Worm (Caenorhabditis elegans) whole organism, L3 larva: ENCODE data around the gene mig-10.

Experiments
- ama-1 ChIP-seq: fragments of 150-350 bp; optimal IDR thresholded peaks from 2 replicates; lab custom pipeline; 2018
- egl-27 ChIP-seq: sonication (generic microtip); optimal IDR thresholded peaks from 4 replicates; lab custom pipeline; 2017; ENCODE audit warnings: missing biosample characterization, missing genetic modification reagents, missing genetic modification characterization
- nhr-11 ChIP-seq: fragments of 150-350 bp; optimal IDR thresholded peaks from 2 replicates; lab custom pipeline; 2014; ENCODE audit warnings: missing biosample characterization, missing genetic modification characterization
- nhr-76 ChIP-seq: fragments of 150-350 bp; sonication (generic microtip); optimal IDR thresholded peaks from 5 replicates; lab custom pipeline; 2014; ENCODE audit warnings: missing biosample characterization, missing genetic modification characterization

ce11 chrIII:8286003-8286402, 7.1 kb downstream of the mig-10 start:
- TF ChIP-seq ama-1 (lab: Kevin White, UChicago) (no peak), nhr-11 (tag; lab: Kevin White, UChicago) (no peak), nhr-76 (tag; lab: Kevin White, UChicago) (no peak), egl-27 (tag; lab: Kevin White, UChicago) (no peak)
